Worm (Caenorhabditis elegans): Measurements from ENCODE around the gene T28D6.7.
A peak's percentile ranks its signal among the peaks of the same experiment; 100 is the strongest.

T28D6.7 gene

DNA sequence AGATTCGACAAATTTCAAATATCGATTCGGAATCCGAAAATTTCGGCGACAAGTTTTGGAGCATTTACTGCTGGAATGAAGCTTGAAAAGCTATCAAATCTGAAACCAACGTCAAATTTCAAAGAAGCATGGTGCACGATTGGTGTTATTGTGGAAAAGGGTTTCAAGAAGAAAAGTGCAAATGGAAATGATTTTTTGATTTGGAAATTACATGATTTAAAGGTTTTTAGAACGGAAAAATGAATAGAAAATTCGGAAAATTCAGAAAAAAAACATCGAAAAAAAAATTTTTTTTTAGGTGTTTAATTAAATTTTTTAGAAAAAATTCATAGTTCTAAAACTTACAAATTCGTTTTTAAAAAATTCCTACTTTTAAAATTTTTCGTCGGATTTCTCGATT is 28.2 kb downstream of the T28D6.7 start, which contains the start of gene teg-1:
Gene teg-1, minus strand, starts transcription at position 101 of the 400 bp plus-strand sequence.
- TF ChIP-seq F49E8.2 (tag; optimal IDR thresholded peaks at IDR 0.05; ENCODE audit: borderline replicate concordance) (no peak), madf-5 (GFP tag; IDR thresholded peaks at IDR 0.05) (no peak), mep-1 (tag; optimal IDR thresholded peaks at IDR 0.05) (no peak), tag-97 (GFP tag; IDR thresholded peaks at IDR 0.05) (no peak), saeg-2 (GFP tag; IDR thresholded peaks at IDR 0.05) (no peak), unc-62 (GFP tag; optimal IDR thresholded peaks at IDR 0.05 in 1 of 2) (no peak), unc-62 (tag; optimal IDR thresholded peaks at IDR 0.05) (no peak), dpl-1 (GFP tag; optimal IDR thresholded peaks at IDR 0.05) (no peak), pha-4 (GFP tag; IDR thresholded peaks at IDR 0.05) (no peak), pha-4 (tag; optimal IDR thresholded peaks at IDR 0.05) (no peak), F10B5.3 (tag; optimal IDR thresholded peaks at IDR 0.05) (no peak), F26F4.8 (GFP tag; conservative IDR thresholded peaks at IDR 0.05) (no peak)

DNA sequence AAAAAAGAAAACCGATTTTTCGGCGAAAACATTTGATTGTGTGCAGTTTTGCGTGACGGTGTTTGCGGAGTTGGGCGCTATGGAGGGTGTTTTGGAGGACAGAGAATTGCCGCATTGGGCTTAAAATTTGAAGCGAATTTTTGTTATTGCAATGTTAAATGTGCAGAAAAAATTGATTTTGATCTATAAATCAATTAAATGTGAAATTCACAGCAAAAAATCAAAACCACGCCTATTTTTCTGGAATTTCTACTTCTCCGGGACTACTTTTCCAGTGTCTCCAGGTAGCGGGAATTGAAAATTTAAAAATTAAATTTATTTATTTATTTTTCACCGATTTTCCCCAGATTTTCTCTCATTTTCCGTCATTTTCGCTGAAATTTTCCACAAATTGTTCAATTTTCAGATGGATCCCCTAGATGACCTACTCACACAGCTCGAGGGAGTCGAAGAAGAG is 29.1 kb downstream of the T28D6.7 start, which contains the start of gene mcm-10:
Gene mcm-10, plus strand, starts transcription at position 407 of the 457 bp plus-strand sequence.
- peak; percentile 44; the same call in 1 of the 2 replicates for TF ChIP-seq dmd-9 (GFP tag; IDR thresholded peaks at IDR 0.05)
- TF ChIP-seq dpl-1 (GFP tag; optimal IDR thresholded peaks at IDR 0.05) = peak; percentile 90
- no peak for TF ChIP-seq dmd-8 (GFP tag; IDR thresholded peaks at IDR 0.05)
- TF ChIP-seq ces-1 (GFP tag; optimal IDR thresholded peaks at IDR 0.05) = peak; percentile 1
- TF ChIP-seq spr-1 (tag; optimal IDR thresholded peaks at IDR 0.05) = peak; percentile 13
- TF ChIP-seq hif-1 (tag; optimal IDR thresholded peaks at IDR 0.05) = peak in 1 of 2 experiments; percentile 92
- peak in 1 of 2 experiments; percentile 65 for TF ChIP-seq lsy-2 (tag; optimal IDR thresholded peaks at IDR 0.05)
- peak; percentile 2 for TF ChIP-seq nhr-102 (tag; optimal IDR thresholded peaks at IDR 0.05)
- TF ChIP-seq mxl-3 (GFP tag; optimal IDR thresholded peaks at IDR 0.05) = no peak
- TF ChIP-seq lin-13 (GFP tag; optimal IDR thresholded peaks at IDR 0.05) = no peak
- TF ChIP-seq D1046.2 (GFP tag; IDR thresholded peaks at IDR 0.05) = no peak
- TF ChIP-seq hmg-1.1 (GFP tag; IDR thresholded peaks at IDR 0.05) = peak; percentile 76
- TF ChIP-seq hlh-30 (tag; optimal IDR thresholded peaks at IDR 0.05; ENCODE audit: insufficient read depth) = peak; percentile 23
- TF ChIP-seq aha-1 (tag) = peak; percentile 81
- TF ChIP-seq spr-3 (GFP tag; optimal IDR thresholded peaks at IDR 0.05) = no peak
- no peak for TF ChIP-seq nhr-111 (GFP tag; optimal IDR thresholded peaks at IDR 0.05)
- TF ChIP-seq nhr-28 (tag; optimal IDR thresholded peaks at IDR 0.05) = peak; percentile 35
- TF ChIP-seq cey-2 (tag; optimal IDR thresholded peaks at IDR 0.05; ENCODE audit: borderline replicate concordance, insufficient read depth) = no peak
- peak; percentile 68 for TF ChIP-seq vab-7 (GFP tag; IDR thresholded peaks at IDR 0.05)
- TF ChIP-seq set-16 (GFP tag; IDR thresholded peaks at IDR 0.05) = no peak
- peak; percentile 62 for TF ChIP-seq lin-38 (GFP tag; IDR thresholded peaks at IDR 0.05)
- 0 out of 2 replicates have a peak, but pooled peaks have one; percentile 50 for TF ChIP-seq ZK337.2 (GFP tag; IDR thresholded peaks at IDR 0.05)
- no peak for TF ChIP-seq nhr-10 (tag; optimal IDR thresholded peaks at IDR 0.05)
- TF ChIP-seq dve-1 (tag; optimal IDR thresholded peaks at IDR 0.05; ENCODE audit: insufficient read depth) = peak; percentile 65
- TF ChIP-seq ztf-7 (tag; optimal IDR thresholded peaks at IDR 0.05) = no peak
- peak; percentile 32 for TF ChIP-seq fkh-10 (GFP tag; optimal IDR thresholded peaks at IDR 0.05)
- TF ChIP-seq unc-130 (GFP tag; optimal IDR thresholded peaks at IDR 0.05) = peak; percentile 78
- TF ChIP-seq nhr-11 (tag; optimal IDR thresholded peaks at IDR 0.05) = peak; percentile 29
- no peak for TF ChIP-seq lim-7 (GFP tag; IDR thresholded peaks at IDR 0.05)
- peak; percentile 86 for TF ChIP-seq mes-2 (tag; optimal IDR thresholded peaks at IDR 0.05; ENCODE audit: poor library complexity, severe bottlenecking)
- TF ChIP-seq F37D6.2 (tag; optimal IDR thresholded peaks at IDR 0.05) = peak; percentile 34
- no peak for TF ChIP-seq lin-1 (GFP tag; IDR thresholded peaks at IDR 0.05)
- TF ChIP-seq skn-1 (tag; optimal IDR thresholded peaks at IDR 0.05) = no peak
- TF ChIP-seq unc-62 (GFP tag; optimal IDR thresholded peaks at IDR 0.05 in 1 of 2) = no peak
- TF ChIP-seq unc-62 (tag; optimal IDR thresholded peaks at IDR 0.05) = no peak
- TF ChIP-seq rbr-2 (tag; optimal IDR thresholded peaks at IDR 0.05) = peak; percentile 73
- TF ChIP-seq ceh-62 (tag; optimal IDR thresholded peaks at IDR 0.05) = no peak
- peak in 1 of 2 experiments; percentile 26 for TF ChIP-seq daf-16 (GFP tag; optimal IDR thresholded peaks at IDR 0.05)
- peak; percentile 24 for TF ChIP-seq daf-16 (tag; optimal IDR thresholded peaks at IDR 0.05)
- no peak for TF ChIP-seq zag-1 (tag; optimal IDR thresholded peaks at IDR 0.05)
- TF ChIP-seq R02D3.7 (tag; optimal IDR thresholded peaks at IDR 0.05) = no peak
- TF ChIP-seq mep-1 (tag; optimal IDR thresholded peaks at IDR 0.05) = peak; percentile 34
